Worm (Caenorhabditis elegans): ENCODE data around the gene srh-35.

srh-35 gene

DNA sequence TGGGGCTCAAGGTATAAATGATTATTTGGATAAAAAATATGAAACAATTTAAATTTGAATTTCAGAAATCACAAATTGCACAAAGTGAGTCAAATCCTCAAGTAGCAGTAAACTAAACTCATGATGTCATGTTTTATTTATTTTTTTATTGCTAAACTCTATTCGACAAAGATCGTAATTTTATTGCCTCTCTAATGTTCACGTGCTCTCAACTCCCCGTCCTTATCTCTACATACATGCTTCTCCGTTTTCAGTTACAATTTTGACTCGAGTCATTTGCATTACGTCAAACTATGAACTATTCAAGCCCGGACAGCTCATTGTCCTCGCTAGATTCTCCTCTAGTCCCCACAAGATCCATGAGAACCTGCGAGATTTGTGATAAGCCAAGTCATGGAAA lies 25.5 kb upstream of the srh-35 start, which contains the start of gene nhr-99 (continued):
- no peak for TF ChIP-seq ces-1 (GFP tag; optimal IDR thresholded peaks at IDR 0.05)
- no peak for TF ChIP-seq zag-1 (tag; optimal IDR thresholded peaks at IDR 0.05)
- TF ChIP-seq lin-39 (tag; optimal IDR thresholded peaks at IDR 0.05): no peak
- no peak for TF ChIP-seq nhr-25 (tag; optimal IDR thresholded peaks at IDR 0.05; ENCODE audit: borderline replicate concordance, insufficient read depth)
- no peak for TF ChIP-seq duxl-1 (tag; optimal IDR thresholded peaks at IDR 0.05; ENCODE audit: poor library complexity)
- peak; percentile 79 for TF ChIP-seq dmd-6 (GFP tag; IDR thresholded peaks at IDR 0.05)
- TF ChIP-seq pha-4 (GFP tag; IDR thresholded peaks at IDR 0.05): no peak
- no peak for TF ChIP-seq pha-4 (tag; optimal IDR thresholded peaks at IDR 0.05)
- TF ChIP-seq tra-1 (GFP tag; IDR thresholded peaks at IDR 0.05): no peak
- TF ChIP-seq zfp-3 (GFP tag; conservative IDR thresholded peaks at IDR 0.05): no peak
- TF ChIP-seq snpc-4 (tag; optimal IDR thresholded peaks at IDR 0.05): no peak
- TF ChIP-seq F49E8.2 (tag; optimal IDR thresholded peaks at IDR 0.05; ENCODE audit: borderline replicate concordance): no peak
- peak; percentile 47 for TF ChIP-seq nhr-77 (tag; optimal IDR thresholded peaks at IDR 0.05)
- no peak for TF ChIP-seq lir-3 (tag; optimal IDR thresholded peaks at IDR 0.05)
- TF ChIP-seq dpl-1 (GFP tag; optimal IDR thresholded peaks at IDR 0.05): no peak
- TF ChIP-seq daf-16 (GFP tag; optimal IDR thresholded peaks at IDR 0.05): no peak
- TF ChIP-seq daf-16 (tag; optimal IDR thresholded peaks at IDR 0.05): peak; percentile 75
- TF ChIP-seq php-3 (GFP tag; IDR thresholded peaks at IDR 0.05): peak; percentile 94
- no peak for TF ChIP-seq lin-13 (GFP tag; optimal IDR thresholded peaks at IDR 0.05)
- TF ChIP-seq arid-1 (GFP tag; conservative IDR thresholded peaks at IDR 0.05): no peak
- no peak for TF ChIP-seq ZK337.2 (GFP tag; IDR thresholded peaks at IDR 0.05)
- no peak for TF ChIP-seq lim-7 (GFP tag; IDR thresholded peaks at IDR 0.05)
- no peak for TF ChIP-seq dmd-8 (GFP tag; IDR thresholded peaks at IDR 0.05)
- no peak for TF ChIP-seq cey-2 (tag; optimal IDR thresholded peaks at IDR 0.05; ENCODE audit: borderline replicate concordance, insufficient read depth)
- no peak for TF ChIP-seq hmg-1.1 (GFP tag; IDR thresholded peaks at IDR 0.05)
- TF ChIP-seq nhr-76 (tag; optimal IDR thresholded peaks at IDR 0.05): no peak
- no peak for TF ChIP-seq dmd-9 (GFP tag; IDR thresholded peaks at IDR 0.05)
- no peak for TF ChIP-seq lsy-2 (tag; optimal IDR thresholded peaks at IDR 0.05)

DNA sequence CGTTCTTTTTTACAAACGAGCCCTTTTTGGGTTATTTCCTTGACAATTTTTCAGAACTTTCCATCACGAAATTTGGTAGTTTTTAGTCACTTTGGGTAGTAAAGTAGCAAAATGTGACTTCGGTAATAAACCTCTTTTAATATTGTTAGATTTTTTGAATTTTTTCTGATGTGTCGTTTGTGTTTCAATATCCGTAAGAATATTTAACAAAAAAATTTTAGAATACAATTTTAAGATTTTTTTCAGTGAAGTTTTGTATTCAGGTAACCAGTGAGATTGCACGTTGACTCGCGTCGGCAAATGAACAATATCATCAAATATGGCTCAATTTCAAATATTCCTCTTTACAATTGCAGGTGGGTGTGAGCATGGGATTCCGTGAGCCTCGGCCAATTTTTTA lies 23.6 kb upstream of the srh-35 start, which contains the start of gene srt-31:
TSS of gene srt-31 (plus strand) at position 301 of the 400 bp plus-strand sequence.
- TF ChIP-seq jun-1 (tag; optimal IDR thresholded peaks at IDR 0.05): no peak
- TF ChIP-seq mdt-29 (GFP tag; IDR thresholded peaks at IDR 0.05): no peak
- no peak for TF ChIP-seq dmd-6 (GFP tag; IDR thresholded peaks at IDR 0.05)
- TF ChIP-seq ceh-20 (GFP tag; IDR thresholded peaks at IDR 0.05): no peak
- TF ChIP-seq F10B5.3 (tag; optimal IDR thresholded peaks at IDR 0.05): no peak
- no peak for TF ChIP-seq aha-1 (tag)
- no peak for TF ChIP-seq nhr-42 (GFP tag; IDR thresholded peaks at IDR 0.05)
- TF ChIP-seq attf-4 (tag; optimal IDR thresholded peaks at IDR 0.05): no peak
- TF ChIP-seq spr-3 (GFP tag; optimal IDR thresholded peaks at IDR 0.05): no peak
- no peak for TF ChIP-seq daf-16 (GFP tag; optimal IDR thresholded peaks at IDR 0.05)
- TF ChIP-seq daf-16 (tag; optimal IDR thresholded peaks at IDR 0.05): no peak
- no peak for TF ChIP-seq cey-2 (tag; optimal IDR thresholded peaks at IDR 0.05; ENCODE audit: borderline replicate concordance, insufficient read depth)
- no peak for TF ChIP-seq ceh-32 (tag; optimal IDR thresholded peaks at IDR 0.05; ENCODE audit: poor library complexity)
- no peak for TF ChIP-seq pha-4 (GFP tag; IDR thresholded peaks at IDR 0.05)
- TF ChIP-seq pha-4 (tag; optimal IDR thresholded peaks at IDR 0.05): no peak
- no peak for TF ChIP-seq F49E8.2 (tag; optimal IDR thresholded peaks at IDR 0.05; ENCODE audit: borderline replicate concordance)

DNA sequence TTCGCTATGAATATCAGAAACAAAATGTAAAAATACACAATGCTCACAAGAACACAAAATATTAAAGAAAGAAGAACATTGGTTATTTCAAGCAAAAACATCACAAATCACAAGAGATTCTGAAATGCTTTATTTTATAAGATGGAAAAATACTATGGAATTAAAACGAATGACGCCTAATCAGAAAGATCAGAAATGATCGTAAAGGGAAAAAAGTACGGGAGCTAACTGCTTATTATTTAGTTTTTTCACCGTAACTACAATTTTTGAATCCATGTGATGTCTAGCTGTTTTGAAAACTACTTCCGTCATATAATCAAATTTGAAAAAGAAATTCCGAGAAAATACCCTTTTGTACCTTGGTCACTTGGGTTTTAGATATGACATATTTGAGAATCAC lies 19.4 kb upstream of the srh-35 start, which contains the start of gene srbc-57:
TSS of gene srbc-57 (minus strand) at position 101 of the 400 bp plus-strand sequence.
- no peak for TF ChIP-seq mdl-1 (tag; optimal IDR thresholded peaks at IDR 0.05)
- TF ChIP-seq nhr-28 (tag; optimal IDR thresholded peaks at IDR 0.05): no peak
- no peak for TF ChIP-seq saeg-2 (GFP tag; IDR thresholded peaks at IDR 0.05)
